Fruit fly (Drosophila melanogaster): ENCODE results near the gene Arpc3A.

Arpc3A gene

dm6 chr3R:15834375-15835031 is at the start of gene Arpc3A, which contains the start of gene CG43317:
Arpc3A (plus strand) TSS chr3R:15834648.
CG43317 (minus strand) TSS chr3R:15834425.
- TF ChIP-seq esn (GFP tag; optimal IDR thresholded peaks at IDR 0.05), result peak; percentile 11
- TF ChIP-seq Sox15 (GFP tag; optimal IDR thresholded peaks at IDR 0.05), result no peak
- no peak for TF ChIP-seq CG6163 (GFP tag; IDR thresholded peaks at IDR 0.05)
- TF ChIP-seq eg (GFP tag; IDR thresholded peaks at IDR 0.05), result no peak
- TF ChIP-seq CG32006 (GFP tag; optimal IDR thresholded peaks at IDR 0.05), result no peak
- no peak for TF ChIP-seq Lpt (GFP tag; optimal IDR thresholded peaks at IDR 0.05)

dm6 chr3R:15786538-15786937 is 47.9 kb upstream of the Arpc3A start, which contains the start of gene CG9590:
CG9590 (plus strand) TSS chr3R:15786703.
- TF ChIP-seq Hr39 (GFP tag; optimal IDR thresholded peaks at IDR 0.05), result no peak
- TF ChIP-seq dsx (GFP tag; optimal IDR thresholded peaks at IDR 0.05; ENCODE audit: poor library complexity, severe bottlenecking), result no peak
- no peak for TF ChIP-seq fd85E (GFP tag; optimal IDR thresholded peaks at IDR 0.05)
- TF ChIP-seq Blimp-1 (GFP tag; optimal IDR thresholded peaks at IDR 0.05), result no peak
- no peak for TF ChIP-seq Ets21C (GFP tag; optimal IDR thresholded peaks at IDR 0.05)
- TF ChIP-seq CG6808 (GFP tag; optimal IDR thresholded peaks at IDR 0.05), result no peak
- TF ChIP-seq spab (GFP tag; optimal IDR thresholded peaks at IDR 0.05), result no peak
- TF ChIP-seq CG3919 (GFP tag; optimal IDR thresholded peaks at IDR 0.05), result no peak
- TF ChIP-seq net (GFP tag; optimal IDR thresholded peaks at IDR 0.05), result no peak

dm6 chr3R:15788221-15788620 is 46.2 kb upstream of the Arpc3A start, which contains the start of gene Uros2:
Uros2 (plus strand) TSS chr3R:15788521.
- no peak for TF ChIP-seq Lpt (GFP tag; optimal IDR thresholded peaks at IDR 0.05)
- TF ChIP-seq Hr39 (GFP tag; optimal IDR thresholded peaks at IDR 0.05), result no peak
- no peak for TF ChIP-seq ss (GFP tag; optimal IDR thresholded peaks at IDR 0.05)
- no peak for TF ChIP-seq Ets21C (GFP tag; optimal IDR thresholded peaks at IDR 0.05)
- TF ChIP-seq Hr38 (GFP tag; optimal IDR thresholded peaks at IDR 0.05), result no peak
- TF ChIP-seq pdm3 (GFP tag; optimal IDR thresholded peaks at IDR 0.05), result no peak
- no peak for TF ChIP-seq fd85E (GFP tag; optimal IDR thresholded peaks at IDR 0.05)
- no peak for TF ChIP-seq CG10669 (GFP tag; optimal IDR thresholded peaks at IDR 0.05)
- TF ChIP-seq lz (GFP tag; optimal IDR thresholded peaks at IDR 0.05), result no peak
- no peak for TF ChIP-seq CG7368 (GFP tag; optimal IDR thresholded peaks at IDR 0.05)
- TF ChIP-seq acj6 (GFP tag; optimal IDR thresholded peaks at IDR 0.05), result no peak
- TF ChIP-seq Ets96B (tag; optimal IDR thresholded peaks at IDR 0.05), result no peak
- no peak for TF ChIP-seq Hr4 (GFP tag; optimal IDR thresholded peaks at IDR 0.05)
- no peak for TF ChIP-seq Sox102F (GFP tag; optimal IDR thresholded peaks at IDR 0.05)

dm6 chr3R:15792427-15792826 is 42.0 kb upstream of the Arpc3A start, which contains the start of gene Acyp2:
Acyp2 (plus strand) TSS chr3R:15792688.
- no peak for TF ChIP-seq fd59A (GFP tag; optimal IDR thresholded peaks at IDR 0.05)
- peak; percentile 7 for TF ChIP-seq Met (GFP tag; optimal IDR thresholded peaks at IDR 0.05)
- TF ChIP-seq Smox (GFP tag; optimal IDR thresholded peaks at IDR 0.05), result peak; percentile 22
- no peak for TF ChIP-seq net (GFP tag; optimal IDR thresholded peaks at IDR 0.05)
- no peak for TF ChIP-seq Sox15 (GFP tag; optimal IDR thresholded peaks at IDR 0.05)
- TF ChIP-seq Gug (GFP tag; IDR thresholded peaks at IDR 0.05), result no peak
- no peak for TF ChIP-seq achi (GFP tag; optimal IDR thresholded peaks at IDR 0.05)
- no peak for TF ChIP-seq CG3032 (tag; optimal IDR thresholded peaks at IDR 0.05)
- no peak for TF ChIP-seq CG8119 (GFP tag; IDR thresholded peaks at IDR 0.05)
- no peak for TF ChIP-seq CG11762 (GFP tag; optimal IDR thresholded peaks at IDR 0.05; ENCODE audit: insufficient read depth)
- peak; percentile 45 for TF ChIP-seq Hr39 (GFP tag; optimal IDR thresholded peaks at IDR 0.05)
- TF ChIP-seq CG10669 (GFP tag; optimal IDR thresholded peaks at IDR 0.05), result no peak
- no peak for TF ChIP-seq svp (GFP tag)
- no peak for TF ChIP-seq CG8632 (GFP tag; optimal IDR thresholded peaks at IDR 0.05)
- TF ChIP-seq Blimp-1 (GFP tag; optimal IDR thresholded peaks at IDR 0.05), result no peak
- no peak for TF ChIP-seq Hr38 (GFP tag; optimal IDR thresholded peaks at IDR 0.05)
- no peak; the same call in 2 of the 3 replicates for TF ChIP-seq CG6163 (GFP tag; IDR thresholded peaks at IDR 0.05)
- TF ChIP-seq Eip78C (GFP tag), result no peak
- peak; percentile 62 for TF ChIP-seq fkh (GFP tag; optimal IDR thresholded peaks at IDR 0.05)
- peak; percentile 30 for TF ChIP-seq pdm3 (GFP tag; optimal IDR thresholded peaks at IDR 0.05)
- no peak for TF ChIP-seq Sox102F (GFP tag; optimal IDR thresholded peaks at IDR 0.05)
- no peak for TF ChIP-seq CG4318 (GFP tag; optimal IDR thresholded peaks at IDR 0.05)
- TF ChIP-seq Hr4 (GFP tag; optimal IDR thresholded peaks at IDR 0.05), result peak; percentile 0
- TF ChIP-seq salr (GFP tag; optimal IDR thresholded peaks at IDR 0.05), result no peak
- TF ChIP-seq Eip93F (GFP tag; optimal IDR thresholded peaks at IDR 0.05), result no peak
- TF ChIP-seq CG3919 (GFP tag; optimal IDR thresholded peaks at IDR 0.05), result peak; percentile 22
- TF ChIP-seq CG1621 (tag; optimal IDR thresholded peaks at IDR 0.05), result no peak
- no peak for TF ChIP-seq Sox14 (GFP tag; optimal IDR thresholded peaks at IDR 0.05)
- TF ChIP-seq cyc (GFP tag; optimal IDR thresholded peaks at IDR 0.05), result peak; percentile 37
- no peak for TF ChIP-seq vri (GFP tag; optimal IDR thresholded peaks at IDR 0.05)

Data from whole organism, prepupa.